Worm (Caenorhabditis elegans): Measurements from ENCODE around the gene C05G5.7.
A peak's percentile ranks its signal among the peaks of the same experiment; 100 is the strongest.

The C05G5.7 gene

DNA sequence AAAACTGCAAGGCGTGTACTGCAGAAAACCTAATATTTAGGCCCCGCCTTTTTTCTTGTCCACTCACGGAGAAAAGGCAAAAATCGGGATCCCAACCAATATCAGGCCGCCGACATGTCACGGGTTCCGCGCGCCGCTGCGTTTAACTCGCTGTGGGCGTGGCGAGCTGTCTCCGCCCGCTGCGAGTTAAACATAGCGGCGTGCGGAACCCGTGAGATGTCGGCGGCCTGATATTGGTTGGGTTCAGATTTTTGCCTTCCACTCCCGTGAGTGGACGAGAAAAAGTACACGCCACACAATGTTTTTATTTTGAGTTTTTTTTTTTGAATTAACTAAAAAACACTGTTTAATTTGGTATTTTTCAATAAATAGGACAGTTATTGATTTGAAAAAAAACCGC lies 28.1 kb downstream of the C05G5.7 start:
- no peak for TF ChIP-seq lsl-1 (GFP tag; optimal IDR thresholded peaks at IDR 0.05)
- no peak for TF ChIP-seq madf-3 (GFP tag; IDR thresholded peaks at IDR 0.05)
- peak; percentile 37; the same call in 1 of the 2 replicates for TF ChIP-seq hmg-1.2 (GFP tag; IDR thresholded peaks at IDR 0.05)
- TF ChIP-seq nhr-27 (tag; optimal IDR thresholded peaks at IDR 0.05), result no peak
- TF ChIP-seq nhr-90 (tag; optimal IDR thresholded peaks at IDR 0.05), result no peak
- no peak; the same call in 1 of the 2 replicates for TF ChIP-seq egrh-3 (GFP tag; IDR thresholded peaks at IDR 0.05)
- no peak for TF ChIP-seq cebp-1 (GFP tag; IDR thresholded peaks at IDR 0.05)
- no peak for TF ChIP-seq cebp-1 (tag; optimal IDR thresholded peaks at IDR 0.05)
- no peak for TF ChIP-seq K12H6.12 (tag; optimal IDR thresholded peaks at IDR 0.05)
- no peak for TF ChIP-seq bed-2 (GFP tag; IDR thresholded peaks at IDR 0.05)
- TF ChIP-seq rpc-1 (optimal IDR thresholded peaks at IDR 0.05), result no peak
- TF ChIP-seq rpc-1 (tag; optimal IDR thresholded peaks at IDR 0.05), result no peak
- TF ChIP-seq snpc-4 (GFP tag; optimal IDR thresholded peaks at IDR 0.05), result no peak
- peak in 3 of 4 experiments; percentile 29 to 92 (median 91) for TF ChIP-seq snpc-4 (tag; optimal IDR thresholded peaks at IDR 0.05)
- no peak for TF ChIP-seq mcd-1 (GFP tag; IDR thresholded peaks at IDR 0.05)
- no peak for TF ChIP-seq F55B11.4 (tag; optimal IDR thresholded peaks at IDR 0.05; ENCODE audit: borderline replicate concordance, insufficient read depth)

ce11 chrX:14711168-14711629 lies 32.4 kb downstream of the C05G5.7 start, which contains the start of gene atrn-1:
TSS of gene atrn-1 (plus strand) at chrX:14711579.
- TF ChIP-seq hmg-1.2 (GFP tag; IDR thresholded peaks at IDR 0.05), result peak; percentile 71; the same call in 1 of the 2 replicates
- no peak for TF ChIP-seq hlh-12 (tag; optimal IDR thresholded peaks at IDR 0.05)
- peak; percentile 5 for TF ChIP-seq nhr-80 (tag; optimal IDR thresholded peaks at IDR 0.05)
- TF ChIP-seq C17E4.6 (GFP tag; IDR thresholded peaks at IDR 0.05), result no peak
- no peak for TF ChIP-seq ztf-6 (GFP tag; IDR thresholded peaks at IDR 0.05)

DNA sequence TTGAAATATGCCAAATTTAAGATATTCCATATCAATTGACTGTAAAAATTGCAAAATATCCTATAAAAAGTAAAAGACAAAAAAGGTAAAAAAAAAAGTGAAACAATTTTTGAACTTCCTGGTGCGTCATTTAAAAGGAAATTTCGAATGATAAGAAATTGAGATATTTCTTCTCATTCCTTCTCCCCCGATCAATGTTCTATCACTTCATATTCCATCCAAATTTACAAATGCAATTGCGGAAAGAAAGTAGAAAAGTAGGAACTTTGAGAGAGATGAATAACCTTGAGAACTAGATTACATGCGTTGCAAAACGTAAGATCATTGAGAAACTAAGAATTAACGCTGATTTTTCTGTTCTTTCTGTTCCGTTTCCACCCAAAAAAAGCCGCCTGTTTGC lies 34.0 kb downstream of the C05G5.7 start:
- TF ChIP-seq snpc-3.4 (tag; optimal IDR thresholded peaks at IDR 0.05) (no peak), cebp-2 (GFP tag; IDR thresholded peaks at IDR 0.05) (no peak), ekl-4 (GFP tag; IDR thresholded peaks at IDR 0.05) (no peak), let-607 (tag; optimal IDR thresholded peaks at IDR 0.05) (no peak), snpc-4 (GFP tag; optimal IDR thresholded peaks at IDR 0.05) (no peak), snpc-4 (tag; optimal IDR thresholded peaks at IDR 0.05) (no peak), athp-1 (tag; optimal IDR thresholded peaks at IDR 0.05) (no peak), Y67H2A.10 (GFP tag; conservative IDR thresholded peaks at IDR 0.05) (no peak), snpc-1.1 (tag; optimal IDR thresholded peaks at IDR 0.05; ENCODE audit: insufficient read depth) (no peak), rec-8 (tag; optimal IDR thresholded peaks at IDR 0.05) (no peak)

- TF ChIP-seq C17E4.6 (GFP tag; IDR thresholded peaks at IDR 0.05), result no peak
- TF ChIP-seq lin-35 (GFP tag; optimal IDR thresholded peaks at IDR 0.05), result peak in 1 of 3 experiments; percentile 84
- no peak for TF ChIP-seq B0019.2 (GFP tag; conservative IDR thresholded peaks at IDR 0.05)
- peak; percentile 95 for TF ChIP-seq attf-5 (GFP tag; optimal IDR thresholded peaks at IDR 0.05)
- TF ChIP-seq ceh-27 (GFP tag; optimal IDR thresholded peaks at IDR 0.05), result peak; percentile 92
- TF ChIP-seq dox-1 (GFP tag; IDR thresholded peaks at IDR 0.05), result peak; percentile 93
- TF ChIP-seq K12H6.12 (tag; optimal IDR thresholded peaks at IDR 0.05), result peak; percentile 98
- 0 out of 2 replicates have a peak, but pooled peaks have one; percentile 22 for TF ChIP-seq madf-6 (GFP tag; IDR thresholded peaks at IDR 0.05)
- peak; percentile 40 for TF ChIP-seq B0035.1 (tag; optimal IDR thresholded peaks at IDR 0.05)
- no peak for TF ChIP-seq mxl-1 (tag; optimal IDR thresholded peaks at IDR 0.05)
- no peak for TF ChIP-seq F23B12.7 (tag; optimal IDR thresholded peaks at IDR 0.05; ENCODE audit: insufficient read depth)
- TF ChIP-seq unc-62 (GFP tag; optimal IDR thresholded peaks at IDR 0.05), result no peak
- TF ChIP-seq B0336.3 (GFP tag; IDR thresholded peaks at IDR 0.05), result peak; percentile 89
- no peak for TF ChIP-seq nhr-90 (tag; optimal IDR thresholded peaks at IDR 0.05)
- no peak for TF ChIP-seq T26A5.8 (tag; optimal IDR thresholded peaks at IDR 0.05)
- peak; percentile 71; the same call in 1 of the 2 replicates for TF ChIP-seq let-526 (GFP tag; IDR thresholded peaks at IDR 0.05)
- no peak for TF ChIP-seq bed-2 (GFP tag; IDR thresholded peaks at IDR 0.05)
- 0 out of 2 replicates have a peak, but pooled peaks have one; percentile 60 for TF ChIP-seq lin-26 (GFP tag; IDR thresholded peaks at IDR 0.05)
- TF ChIP-seq lag-1 (GFP tag; IDR thresholded peaks at IDR 0.05), result no peak
- TF ChIP-seq F37B4.10 (GFP tag; IDR thresholded peaks at IDR 0.05), result no peak
Observed at ce11 chrX:14708176-14708642, 35.4 kb downstream of the C05G5.7 start.

All from whole organism, young adult.